Fruit fly (Drosophila melanogaster) S2 (cell line): ENCODE measurements around the gene D19A.
"Not testable (repeated sequence)": the region's sequence is repeated elsewhere in the genome, so short reads cannot be mapped to it uniquely, and the experiment has no call there.

ENCODE experiments used
- CG8478 ChIP-seq: fragments of >200 bp; optimal IDR thresholded peaks from 2 replicates; lab custom pipeline; 2018
- CTCF ChIP-seq, 2 experiments: fragments of >200 bp; optimal IDR thresholded peaks; 2 replicates each; lab custom pipeline; 2018

DNA sequence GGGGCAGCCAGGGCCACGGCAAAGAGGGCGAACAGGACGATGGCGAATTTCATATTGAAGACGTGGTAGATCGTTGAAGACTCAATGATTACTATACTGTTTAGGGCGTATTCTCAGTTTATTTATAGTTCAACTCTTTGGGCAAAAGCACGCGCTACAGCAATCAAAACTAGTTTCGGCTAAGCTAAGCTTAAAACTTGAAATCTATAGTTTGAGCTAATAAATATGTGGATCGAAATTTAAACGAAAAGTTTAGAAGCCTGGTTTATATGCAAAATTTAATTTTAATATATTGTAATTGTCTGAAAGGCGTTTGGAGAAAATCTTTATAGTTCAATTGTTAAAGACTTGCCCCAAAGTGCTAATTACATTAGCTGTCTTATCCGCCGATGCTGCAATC is 41.0 kb downstream of the D19A start, which contains the start of gene Cpr65Ax1:
- TF ChIP-seq CTCF (optimal IDR thresholded peaks at IDR 0.05; lab: Kevin White, UChicago); CG8478: not testable (repeated sequence)
